Fruit fly (Drosophila melanogaster) whole organism, wandering third instar larva: Measurements from ENCODE around the gene Cyp4d2.

Experiments used
- CG32264 ChIP-seq: fragments of 200-800 bp; sonication (Bioruptor generic); optimal IDR thresholded peaks from 2 replicates; lab custom pipeline; 2016; ENCODE audit warnings: missing biosample characterization, missing genetic modification characterization
- Dif ChIP-seq: fragments of 200-275, 200-300 bp; sonication (Bioruptor generic); optimal IDR thresholded peaks from 2 replicates; lab custom pipeline; 2018; ENCODE audit warnings: missing biosample characterization, missing genetic modification characterization; ENCODE audit not compliant: partially characterized antibody
- GATAd ChIP-seq: sonication (Bioruptor generic); optimal IDR thresholded peaks from 2 replicates; lab custom pipeline; 2016; ENCODE audit warnings: missing biosample characterization, missing genetic modification characterization
- Vsx2 ChIP-seq: fragments of 200-300, 225-300 bp; sonication (Bioruptor generic); optimal IDR thresholded peaks from 2 replicates; lab custom pipeline; 2018; ENCODE audit warnings: missing biosample characterization, missing genetic modification characterization; ENCODE audit not compliant: partially characterized antibody
- fru ChIP-seq: fragments of 200-800 bp; sonication (Bioruptor generic); optimal IDR thresholded peaks from 3 replicates; lab custom pipeline; 2016; ENCODE audit warnings: missing biosample characterization, mild to moderate bottlenecking, missing genetic modification characterization

dm6 chrX:2157929-2158610 is 17.7 kb upstream of the Cyp4d2 start:
- TF ChIP-seq Vsx2 (GFP tag; lab: Kevin White, UChicago) (no peak), Dif (no peak), fru (GFP tag; lab: Kevin White, UChicago) (no peak), CG32264 (GFP tag; lab: Kevin White, UChicago) (no peak), GATAd (GFP tag; lab: Kevin White, UChicago) (no peak)
